Worm (Caenorhabditis elegans) whole organism, L1 larva: ENCODE data around the gene Y22D7AR.6.

Source experiments
- C04F5.9 ChIP-seq: sonication (generic microtip); optimal IDR thresholded peaks from 2 replicates; lab custom pipeline; 2016; ENCODE audit warnings: missing genetic modification characterization, missing compliant biosample characterization
- C16A3.4 ChIP-seq: fragments of 150-350 bp; optimal IDR thresholded peaks from 2 replicates; lab custom pipeline; 2014; ENCODE audit warnings: missing biosample characterization, missing genetic modification characterization
- C34B4.2 ChIP-seq: sonication (generic microtip); optimal IDR thresholded peaks from 2 replicates; lab custom pipeline; 2017; ENCODE audit warnings: mild to moderate bottlenecking, missing genetic modification characterization, missing compliant biosample characterization
- F16B12.6 ChIP-seq: fragments of 150-350 bp; optimal IDR thresholded peaks from 2 replicates; lab custom pipeline; 2014; ENCODE audit warnings: missing biosample characterization, missing genetic modification characterization
- Y116A8C.19 ChIP-seq: sonication (generic microtip); optimal IDR thresholded peaks from 2 replicates; lab custom pipeline; 2016; ENCODE audit warnings: missing compliant biosample characterization, missing genetic modification characterization, borderline replicate concordance
- aha-1 ChIP-seq: fragments of 150-350 bp; optimal IDR thresholded peaks from 2 replicates; lab custom pipeline; 2014; ENCODE audit warnings: missing biosample characterization, missing genetic modification characterization
- aly-2 ChIP-seq: fragments of 150-350 bp; optimal IDR thresholded peaks from 2 replicates; lab custom pipeline; 2014; ENCODE audit warnings: missing biosample characterization, missing genetic modification characterization
- blmp-1 ChIP-seq: fragments of 150-350 bp; optimal IDR thresholded peaks from 2 replicates; lab custom pipeline; 2014; ENCODE audit warnings: missing biosample characterization, missing genetic modification characterization
- ceh-63 ChIP-seq: fragments of 200-800 bp; sonication (Bioruptor generic); optimal IDR thresholded peaks from 2 replicates; lab custom pipeline; 2018; ENCODE audit warnings: mild to moderate bottlenecking, missing genetic modification characterization, missing compliant biosample characterization
- ceh-82 ChIP-seq, 3 experiments: fragments of 150-350 bp in 1 of 3; sonication (generic microtip) in 2 of 3; optimal IDR thresholded peaks; 2 replicates each; lab custom pipeline; 2014 to 2017; ENCODE audit warnings: missing biosample characterization in 3 of 3, missing genetic modification characterization in 3 of 3
- ces-1 ChIP-seq: fragments of 150-350 bp; optimal IDR thresholded peaks from 2 replicates; lab custom pipeline; 2014; ENCODE audit warnings: missing biosample characterization, missing genetic modification reagents, missing genetic modification characterization
- dpl-1 ChIP-seq, 3 experiments: fragments of 150-350 bp in 2 of 3; sonication (generic microtip) in 1 of 3; optimal IDR thresholded peaks; 2 replicates each; lab custom pipeline; 2014 to 2017; ENCODE audit warnings: missing biosample characterization in 3 of 3, missing genetic modification characterization in 3 of 3, missing genetic modification reagents in 3 of 3
- efl-1 ChIP-seq, 4 experiments: fragments of 150-350 bp; optimal IDR thresholded peaks in 3 of 4; peaks in 1 of 4; 1 replicate in 1 of 4; 2 replicates in 3 of 4; lab custom pipeline; 2014; ENCODE audit warnings: missing biosample characterization in 2 of 4, missing genetic modification characterization in 2 of 4, missing genetic modification reagents in 2 of 4
- egl-13 ChIP-seq: sonication (generic microtip); optimal IDR thresholded peaks from 2 replicates; lab custom pipeline; 2016; ENCODE audit warnings: missing genotype, missing genetic modification reagents, missing genetic modification characterization, missing compliant biosample characterization
- elt-2 ChIP-seq: sonication (generic microtip); optimal IDR thresholded peaks from 2 replicates; lab custom pipeline; 2016; ENCODE audit warnings: missing genetic modification characterization, mild to moderate bottlenecking, inconsistent platforms, missing compliant biosample characterization, missing genetic modification reagents
- elt-3 ChIP-seq, 6 experiments: fragments of 150-350 bp in 1 of 6; sonication (generic microtip); optimal IDR thresholded peaks; 2 replicates each; lab custom pipeline; 2017 to 2018; ENCODE audit warnings: missing biosample characterization in 6 of 6, missing genetic modification characterization in 6 of 6, inconsistent platforms in 1 of 6
- ets-5 ChIP-seq: fragments of 200-800 bp; sonication (Bioruptor generic); IDR thresholded peaks from 2 replicates; pipeline ENCODE4 v1.3.6; 2022; ENCODE audit warnings: missing genetic modification characterization, missing compliant biosample characterization
- fkh-10 ChIP-seq: sonication (generic microtip); optimal IDR thresholded peaks from 2 replicates; lab custom pipeline; 2017; ENCODE audit warnings: missing biosample characterization, missing genetic modification reagents, missing genetic modification characterization
- fkh-4 ChIP-seq: sonication (generic microtip); optimal IDR thresholded peaks from 2 replicates; lab custom pipeline; 2016; ENCODE audit warnings: missing compliant biosample characterization, missing genetic modification characterization, borderline replicate concordance
- fkh-8 ChIP-seq: sonication (generic microtip); optimal IDR thresholded peaks from 2 replicates; lab custom pipeline; 2016; ENCODE audit warnings: mild to moderate bottlenecking, missing genetic modification characterization, missing compliant biosample characterization
- fos-1 ChIP-seq: fragments of 150-350 bp; optimal IDR thresholded peaks from 2 replicates; lab custom pipeline; 2014; ENCODE audit warnings: missing biosample characterization, missing genetic modification characterization
- hlh-17 ChIP-seq: fragments of 200-800 bp; sonication (Bioruptor generic); optimal IDR thresholded peaks from 2 replicates; lab custom pipeline; 2018; ENCODE audit warnings: missing genetic modification characterization, mild to moderate bottlenecking, missing compliant biosample characterization, moderate library complexity, borderline replicate concordance
- lin-13 ChIP-seq: fragments of 150-350 bp; optimal IDR thresholded peaks from 2 replicates; lab custom pipeline; 2014; ENCODE audit warnings: missing biosample characterization, missing genetic modification reagents, missing genetic modification characterization
- lin-14 ChIP-seq: fragments of 200-800 bp; sonication (Bioruptor generic); optimal IDR thresholded peaks from 2 replicates; lab custom pipeline; 2018; ENCODE audit warnings: mild to moderate bottlenecking, missing genetic modification characterization, moderate library complexity, missing compliant biosample characterization
- lin-35 ChIP-seq, 2 experiments: fragments of 150-350 bp; optimal IDR thresholded peaks; 2 replicates each; lab custom pipeline; 2014; ENCODE audit warnings: missing biosample characterization in 2 of 2, missing genetic modification characterization in 2 of 2, missing genetic modification reagents in 2 of 2
- lir-3 ChIP-seq: sonication (generic microtip); optimal IDR thresholded peaks from 2 replicates; lab custom pipeline; 2016; ENCODE audit warnings: mild to moderate bottlenecking, missing genetic modification characterization, moderate library complexity, missing compliant biosample characterization; ENCODE audit not compliant: poor library complexity
- mab-9 ChIP-seq: fragments of 200-800 bp; sonication (Bioruptor generic); IDR thresholded peaks from 2 replicates; pipeline ENCODE4 v1.3.6; 2022; ENCODE audit warnings: missing genetic modification reagents, missing genetic modification characterization, missing compliant biosample characterization
- nhr-12 ChIP-seq: sonication (generic microtip); optimal IDR thresholded peaks from 2 replicates; lab custom pipeline; 2017; ENCODE audit warnings: missing biosample characterization, missing genetic modification characterization
- nhr-19 ChIP-seq: fragments of 200-800 bp; sonication (Bioruptor generic); conservative IDR thresholded peaks from 2 replicates; pipeline ENCODE4 v1.3.6; 2022; ENCODE audit warnings: missing genetic modification characterization, missing compliant biosample characterization
- nhr-20 ChIP-seq: sonication (generic microtip); optimal IDR thresholded peaks from 2 replicates; lab custom pipeline; 2016; ENCODE audit warnings: mild to moderate bottlenecking, missing genetic modification characterization, missing compliant biosample characterization
- nhr-28 ChIP-seq: fragments of 150-350 bp; optimal IDR thresholded peaks from 2 replicates; lab custom pipeline; 2014; ENCODE audit warnings: missing biosample characterization, missing genetic modification characterization
- nhr-47 ChIP-seq: sonication (generic microtip); optimal IDR thresholded peaks from 2 replicates; lab custom pipeline; 2016; ENCODE audit warnings: mild to moderate bottlenecking, missing genetic modification characterization, moderate library complexity, missing compliant biosample characterization
- nhr-71 ChIP-seq: sonication (generic microtip); optimal IDR thresholded peaks from 2 replicates; lab custom pipeline; 2016; ENCODE audit warnings: mild to moderate bottlenecking, missing genetic modification characterization, moderate library complexity, missing compliant biosample characterization
- nhr-76 ChIP-seq: sonication (generic microtip); optimal IDR thresholded peaks from 2 replicates; lab custom pipeline; 2017; ENCODE audit warnings: missing biosample characterization, missing genetic modification characterization
- nhr-77 ChIP-seq: fragments of 150-350 bp; optimal IDR thresholded peaks from 2 replicates; lab custom pipeline; 2014; ENCODE audit warnings: missing biosample characterization, missing genetic modification characterization
- nhr-84 ChIP-seq: sonication (generic microtip); optimal IDR thresholded peaks from 2 replicates; lab custom pipeline; 2017; ENCODE audit warnings: missing biosample characterization, missing genetic modification characterization
- nhr-85 ChIP-seq: sonication (generic microtip); peaks from one replicate; lab custom pipeline; 2016; ENCODE audit warnings: missing genetic modification characterization, inconsistent platforms, missing compliant biosample characterization
- nhr-90 ChIP-seq: sonication (generic microtip); optimal IDR thresholded peaks from 2 replicates; lab custom pipeline; 2016; ENCODE audit warnings: mild to moderate bottlenecking, missing genetic modification characterization, missing compliant biosample characterization; ENCODE audit not compliant: poor library complexity
- pqm-1 ChIP-seq: sonication (generic microtip); optimal IDR thresholded peaks from 3 replicates; lab custom pipeline; 2017; ENCODE audit warnings: missing biosample characterization, missing genetic modification characterization
- skn-1 ChIP-seq: fragments of 150-350 bp; optimal IDR thresholded peaks from 2 replicates; lab custom pipeline; 2014; ENCODE audit warnings: missing biosample characterization, missing genetic modification characterization
- snpc-4 ChIP-seq: fragments of 150-350 bp; optimal IDR thresholded peaks from 2 replicates; lab custom pipeline; 2014; ENCODE audit warnings: missing biosample characterization, missing genetic modification characterization
- snu-23 ChIP-seq: sonication (generic microtip); optimal IDR thresholded peaks from 2 replicates; lab custom pipeline; 2016; ENCODE audit warnings: missing genetic modification characterization, missing compliant biosample characterization
- sptf-1 ChIP-seq: fragments of 150-350 bp; optimal IDR thresholded peaks from 2 replicates; lab custom pipeline; 2014; ENCODE audit warnings: missing biosample characterization, missing genetic modification characterization
- swsn-7 ChIP-seq: sonication (generic microtip); optimal IDR thresholded peaks from 2 replicates; lab custom pipeline; 2016; ENCODE audit warnings: missing genetic modification characterization, missing compliant biosample characterization
- tbx-2 ChIP-seq: sonication (generic microtip); optimal IDR thresholded peaks from 2 replicates; lab custom pipeline; 2016; ENCODE audit warnings: missing genetic modification characterization, missing compliant biosample characterization
- vab-15 ChIP-seq: sonication (generic microtip); optimal IDR thresholded peaks from 2 replicates; lab custom pipeline; 2017; ENCODE audit warnings: missing genotype, mild to moderate bottlenecking, missing genetic modification characterization, missing compliant biosample characterization
- xbp-1 ChIP-seq: sonication (generic microtip); optimal IDR thresholded peaks from 2 replicates; lab custom pipeline; 2016; ENCODE audit warnings: missing genetic modification characterization, missing compliant biosample characterization
- zip-4 ChIP-seq: fragments of 200-800 bp; sonication (Bioruptor generic); optimal IDR thresholded peaks from 2 replicates; lab custom pipeline; 2018; ENCODE audit warnings: mild to moderate bottlenecking, missing genetic modification characterization, moderate library complexity, missing compliant biosample characterization
- ztf-4 ChIP-seq: fragments of 150-350 bp; optimal IDR thresholded peaks from 2 replicates; lab custom pipeline; 2014; ENCODE audit warnings: missing biosample characterization, missing genetic modification characterization

Y22D7AR.6 gene

ce11 chrIII:1682262-1682661 is 5.7 kb upstream of the Y22D7AR.6 start (continued):
- TF ChIP-seq nhr-12 (tag; lab: Kevin White, UChicago) (no peak), xbp-1 (tag; lab: Kevin White, UChicago) (no peak), ztf-4 (peak; percentile 19), nhr-71 (tag; lab: Kevin White, UChicago) (peak; percentile 85), egl-13 (tag; lab: Kevin White, UChicago) (no peak), lin-14 (GFP tag; lab: Kevin White, UChicago) (peak; percentile 84), fkh-8 (peak; percentile 60), lin-35 (GFP tag; optimal IDR thresholded peaks at IDR 0.05; lab: Kevin White, UChicago) (peak in 1 of 2 experiments; percentile 44), tbx-2 (tag; lab: Kevin White, UChicago) (peak; percentile 45), aly-2 (tag; lab: Kevin White, UChicago) (no peak), C16A3.4 (tag; lab: Kevin White, UChicago) (no peak), efl-1 (optimal IDR thresholded peaks at IDR 0.05; lab: Kevin White, UChicago) (peak; percentile 25 to 46), efl-1 (GFP tag; optimal IDR thresholded peaks at IDR 0.05 in 1 of 2; lab: Kevin White, UChicago) (peak in 1 of 2 experiments; percentile 78), sptf-1 (no peak), lir-3 (tag; lab: Kevin White, UChicago) (peak; percentile 20), nhr-90 (tag; lab: Kevin White, UChicago) (peak; percentile 54), ceh-63 (no peak), skn-1 (tag; lab: Kevin White, UChicago) (peak; percentile 26), blmp-1 (tag; lab: Kevin White, UChicago) (peak; percentile 4), fkh-10 (no peak), lin-13 (GFP tag; lab: Kevin White, UChicago) (peak; percentile 49)
- TF ChIP-seq, all 84 proteins: peak for 25

- TF ChIP-seq swsn-7 (tag; lab: Kevin White, UChicago) (peak; percentile 84), ces-1 (GFP tag; lab: Kevin White, UChicago) (no peak), vab-15 (tag; lab: Kevin White, UChicago) (peak; percentile 56), pqm-1 (tag; lab: Kevin White, UChicago) (no peak), fkh-4 (no peak), nhr-76 (tag; lab: Kevin White, UChicago) (no peak), skn-1 (tag; lab: Kevin White, UChicago) (peak; percentile 20), fos-1 (peak; percentile 70), nhr-84 (tag; lab: Kevin White, UChicago) (no peak), xbp-1 (tag; lab: Kevin White, UChicago) (peak; percentile 50), nhr-90 (tag; lab: Kevin White, UChicago) (peak; percentile 94), zip-4 (no peak), elt-2 (peak; percentile 90), C34B4.2 (no peak), fkh-8 (peak; percentile 43), nhr-20 (tag; lab: Kevin White, UChicago) (peak; percentile 90), nhr-77 (no peak), snu-23 (GFP tag; lab: Kevin White, UChicago) (peak; percentile 85), nhr-19 (GFP tag; lab: Robert Waterston, UW) (peak; percentile 83), Y116A8C.19 (tag; lab: Kevin White, UChicago) (no peak), nhr-28 (tag; lab: Kevin White, UChicago) (no peak), F16B12.6 (tag; lab: Kevin White, UChicago) (no peak), mab-9 (GFP tag; lab: Robert Waterston, UW) (peak; percentile 37; the same call in 1 of the 2 replicates), nhr-47 (tag; lab: Kevin White, UChicago) (peak; percentile 78), lin-13 (GFP tag; lab: Kevin White, UChicago) (peak; percentile 75), blmp-1 (tag; lab: Kevin White, UChicago) (peak; percentile 78), aha-1 (tag; lab: Kevin White, UChicago) (no peak), dpl-1 (GFP tag; optimal IDR thresholded peaks at IDR 0.05; lab: Kevin White, UChicago) (peak; percentile 1 to 63 (median 35)), ztf-4 (peak; percentile 75), elt-3 (tag; optimal IDR thresholded peaks at IDR 0.05; lab: Kevin White, UChicago) (peak in 4 of 6 experiments; percentile 59 to 98 (median 88)), hlh-17 (no peak), ets-5 (no peak), C04F5.9 (tag; lab: Kevin White, UChicago) (no peak), nhr-85 (tag; lab: Kevin White, UChicago) (peak; percentile 99), tbx-2 (tag; lab: Kevin White, UChicago) (peak; percentile 85), snpc-4 (no peak), ceh-82 (tag; optimal IDR thresholded peaks at IDR 0.05; lab: Kevin White, UChicago) (peak; percentile 11 to 51 (median 14))
Observed at ce11 chrIII:1680996-1681395, 4.5 kb upstream of the Y22D7AR.6 start.
